Fruit fly (Drosophila melanogaster) whole organism, embryonic: ENCODE results near the gene Shaw.

ENCODE experiments used
- Atf3 ChIP-seq: fragments of 200-800 bp; sonication (Bioruptor generic); optimal IDR thresholded peaks from 3 replicates; lab custom pipeline; 2016; ENCODE audit warnings: missing biosample characterization, missing genetic modification characterization
- BEAF-32 ChIP-seq: fragments of 200-800 bp; sonication (Bioruptor generic); optimal IDR thresholded peaks from 3 replicates; lab custom pipeline; 2017; ENCODE audit warnings: missing biosample characterization, missing genetic modification characterization, mild to moderate bottlenecking, moderate library complexity, missing genetic modification reagents
- CG10979 ChIP-seq: fragments of 200-800 bp; sonication (Bioruptor generic); optimal IDR thresholded peaks from 2 replicates; lab custom pipeline; 2018; ENCODE audit warnings: missing biosample characterization, mild to moderate bottlenecking, missing genetic modification characterization, moderate library complexity
- CG11085 ChIP-seq: fragments of 200-800 bp; sonication (Bioruptor generic); IDR thresholded peaks from 2 replicates; pipeline ENCODE4 v1.3.6; 2022; ENCODE audit warnings: missing biosample characterization, missing genetic modification characterization
- CG11695 ChIP-seq: fragments of 200-800 bp; sonication (Bioruptor generic); IDR thresholded peaks from 3 replicates; pipeline ENCODE4 v1.3.6; 2022; ENCODE audit warnings: missing biosample characterization, missing genetic modification characterization
- CG11696 ChIP-seq: fragments of 200-800 bp; sonication (Bioruptor generic); IDR thresholded peaks from 2 replicates; pipeline ENCODE4 v1.3.6; 2022; ENCODE audit warnings: missing biosample characterization, missing genetic modification characterization
- CG14441 ChIP-seq: fragments of 200-800 bp; sonication (Bioruptor generic); IDR thresholded peaks from 2 replicates; pipeline ENCODE4 v1.3.6; 2022; ENCODE audit warnings: missing biosample characterization, missing genetic modification characterization
- CG16779 ChIP-seq: fragments of 200-800 bp; sonication (Bioruptor generic); IDR thresholded peaks from 2 replicates; pipeline ENCODE4 v1.3.6; 2022; ENCODE audit warnings: missing biosample characterization, missing genetic modification characterization
- CG16863 ChIP-seq: fragments of 200-800 bp; sonication (Bioruptor generic); optimal IDR thresholded peaks from 3 replicates; lab custom pipeline; 2016; ENCODE audit warnings: missing biosample characterization, missing genetic modification characterization
- CG17361 ChIP-seq: fragments of 200-800 bp; sonication (Bioruptor generic); IDR thresholded peaks from 3 replicates; pipeline ENCODE4 v1.3.6; 2022; ENCODE audit warnings: missing biosample characterization, missing genetic modification characterization
- CG17568 ChIP-seq: fragments of 200-800 bp; sonication (Bioruptor generic); optimal IDR thresholded peaks from 2 replicates; lab custom pipeline; 2018; ENCODE audit warnings: missing biosample characterization, mild to moderate bottlenecking, missing genetic modification characterization, moderate library complexity
- CG2116 ChIP-seq: fragments of 200-800 bp; sonication (Bioruptor generic); optimal IDR thresholded peaks from 3 replicates; lab custom pipeline; 2018; ENCODE audit warnings: missing biosample characterization, mild to moderate bottlenecking, missing genetic modification characterization
- CG2199 ChIP-seq: fragments of 200-800 bp; sonication (Bioruptor generic); IDR thresholded peaks from 3 replicates; pipeline ENCODE4 v1.3.6; 2022; ENCODE audit warnings: missing biosample characterization, missing genetic modification characterization
- CG30403 ChIP-seq: fragments of 200-800 bp; sonication (Bioruptor generic); optimal IDR thresholded peaks from 3 replicates; lab custom pipeline; 2016; ENCODE audit warnings: missing biosample characterization, missing genetic modification characterization
- CG34422 ChIP-seq: fragments of 200-800 bp; sonication (Bioruptor generic); IDR thresholded peaks from 3 replicates; pipeline ENCODE4 v1.3.6; 2022; ENCODE audit warnings: missing biosample characterization, missing genetic modification characterization
- CG43689 ChIP-seq: fragments of 200-800 bp; sonication (Bioruptor generic); IDR thresholded peaks from 2 replicates; pipeline ENCODE4 v1.3.6; 2022; ENCODE audit warnings: missing biosample characterization, missing genetic modification characterization
- CG4707 ChIP-seq: fragments of 200-800 bp; sonication (Bioruptor generic); optimal IDR thresholded peaks from 2 replicates; lab custom pipeline; 2018; ENCODE audit warnings: missing biosample characterization, mild to moderate bottlenecking, missing genetic modification characterization, moderate library complexity
- CG6854 ChIP-seq: fragments of 200-800 bp; sonication (Bioruptor generic); optimal IDR thresholded peaks from 3 replicates; lab custom pipeline; 2017; ENCODE audit warnings: missing biosample characterization, mild to moderate bottlenecking, missing genetic modification characterization
- CG7357 ChIP-seq: fragments of 200-800 bp; sonication (Bioruptor generic); IDR thresholded peaks from 3 replicates; pipeline ENCODE4 v1.3.6; 2022; ENCODE audit warnings: missing biosample characterization, missing genetic modification characterization
- CG8089 ChIP-seq: fragments of 200-800 bp; sonication (Bioruptor generic); optimal IDR thresholded peaks from 3 replicates; lab custom pipeline; 2016; ENCODE audit warnings: missing biosample characterization, missing genetic modification characterization
- CG8944 ChIP-seq: fragments of 200-800 bp; sonication (Bioruptor generic); optimal IDR thresholded peaks from 3 replicates; lab custom pipeline; 2016; ENCODE audit warnings: missing biosample characterization, missing genetic modification characterization
- CG9437 ChIP-seq: fragments of 200-800 bp; sonication (Bioruptor generic); optimal IDR thresholded peaks from 2 replicates; lab custom pipeline; 2018; ENCODE audit warnings: missing biosample characterization, mild to moderate bottlenecking, missing genetic modification characterization
- CG9727 ChIP-seq: fragments of 200-800 bp; sonication (Bioruptor generic); optimal IDR thresholded peaks from 3 replicates; lab custom pipeline; 2017; ENCODE audit warnings: missing biosample characterization, mild to moderate bottlenecking, missing genetic modification characterization
- Deaf1 ChIP-seq: fragments of 200-800 bp; optimal IDR thresholded peaks from 3 replicates; lab custom pipeline; 2019; ENCODE audit warnings: missing biosample characterization, mild to moderate bottlenecking, missing genetic modification characterization, moderate library complexity
- Doc2 ChIP-seq: fragments of 200-800 bp; sonication (Bioruptor generic); IDR thresholded peaks from 2 replicates; pipeline ENCODE4 v1.3.6; 2022; ENCODE audit warnings: missing biosample characterization, missing genetic modification characterization
- Dp ChIP-seq: fragments of 200-800 bp; sonication (Bioruptor generic); optimal IDR thresholded peaks from 2 replicates; lab custom pipeline; 2018; ENCODE audit warnings: missing biosample characterization, mild to moderate bottlenecking, missing genetic modification characterization, moderate library complexity
- E2f2 ChIP-seq: fragments of 200-800 bp; sonication (Bioruptor generic); IDR thresholded peaks from 2 replicates; pipeline ENCODE4 v1.3.6; 2022; ENCODE audit warnings: missing biosample characterization, missing genetic modification characterization
- Hmx ChIP-seq: fragments of 200-800 bp; sonication (Bioruptor generic); optimal IDR thresholded peaks from 2 replicates; lab custom pipeline; 2016; ENCODE audit warnings: missing biosample characterization, missing genetic modification characterization
- Lim3 ChIP-seq: fragments of 200-800 bp; sonication (Bioruptor generic); IDR thresholded peaks from 2 replicates; pipeline ENCODE4 v1.3.6; 2022; ENCODE audit warnings: missing biosample characterization, missing genetic modification characterization
- Med ChIP-seq: fragments of 200-800 bp; sonication (Bioruptor generic); peaks from one replicate; lab custom pipeline; 2016; ENCODE audit warnings: missing biosample characterization, missing genetic modification characterization, mild to moderate bottlenecking, inconsistent platforms, moderate library complexity
- Mes4 ChIP-seq: fragments of 200-800 bp; sonication (Bioruptor generic); optimal IDR thresholded peaks from 2 replicates; lab custom pipeline; 2016; ENCODE audit warnings: missing biosample characterization, missing genetic modification characterization
- NC2β ChIP-seq: fragments of 200-800 bp; sonication (Bioruptor generic); optimal IDR thresholded peaks from 2 replicates; lab custom pipeline; 2016; ENCODE audit warnings: missing biosample characterization, missing genetic modification characterization
- Rfx ChIP-seq: fragments of 200-800 bp; sonication (Bioruptor generic); IDR thresholded peaks from 2 replicates; pipeline ENCODE4 v1.3.6; 2022; ENCODE audit warnings: missing biosample characterization, missing genetic modification characterization
- Six4 ChIP-seq: fragments of 200-800 bp; sonication (Bioruptor generic); optimal IDR thresholded peaks from 2 replicates; lab custom pipeline; 2016; ENCODE audit warnings: missing biosample characterization, missing genetic modification characterization
- al ChIP-seq: fragments of 200-800 bp; sonication (Bioruptor generic); IDR thresholded peaks from 2 replicates; pipeline ENCODE4 v1.3.6; 2022; ENCODE audit warnings: missing biosample characterization, missing genetic modification characterization
- ato ChIP-seq: fragments of 200-800 bp; sonication (Bioruptor generic); IDR thresholded peaks from 2 replicates; pipeline ENCODE4 v1.3.6; 2022; ENCODE audit warnings: missing biosample characterization, missing genetic modification characterization; ENCODE audit not compliant: partially characterized antibody
- chif ChIP-seq, 2 experiments: fragments of 200-800 bp; sonication (Bioruptor generic); optimal IDR thresholded peaks; 3 replicates each; lab custom pipeline; 2016; ENCODE audit warnings: missing biosample characterization in 2 of 2, missing genetic modification characterization in 2 of 2
- disco-r ChIP-seq: fragments of 200-800 bp; sonication (Bioruptor generic); optimal IDR thresholded peaks from 2 replicates; lab custom pipeline; 2016; ENCODE audit warnings: missing biosample characterization, missing genetic modification characterization
- ems ChIP-seq: fragments of 200-800 bp; sonication (Bioruptor generic); optimal IDR thresholded peaks from 3 replicates; lab custom pipeline; 2016; ENCODE audit warnings: missing biosample characterization, missing genetic modification characterization
- esg ChIP-seq: fragments of 200-800 bp; sonication (Bioruptor generic); conservative IDR thresholded peaks from 2 replicates; pipeline ENCODE4 v1.3.6; 2022; ENCODE audit warnings: missing biosample characterization, missing genetic modification characterization
- ewg ChIP-seq: fragments of 200-800 bp; sonication (Bioruptor generic); optimal IDR thresholded peaks from 3 replicates; lab custom pipeline; 2017; ENCODE audit warnings: mild to moderate bottlenecking, missing biosample characterization, missing genetic modification reagents, missing genetic modification characterization
- gro ChIP-seq: fragments of 200-800 bp; sonication (Bioruptor generic); optimal IDR thresholded peaks from 2 replicates; lab custom pipeline; 2016; ENCODE audit warnings: missing biosample characterization, missing genetic modification characterization
- otp ChIP-seq: fragments of 200-800 bp; sonication (Bioruptor generic); IDR thresholded peaks from 3 replicates; pipeline ENCODE4, ENCODE4 v1.3.6; 2022; ENCODE audit warnings: missing biosample characterization, missing genetic modification characterization
- psq ChIP-seq: fragments of 200-800 bp; sonication (Bioruptor generic); optimal IDR thresholded peaks from 2 replicates; lab custom pipeline; 2017; ENCODE audit warnings: missing biosample characterization, missing genetic modification characterization
- pum ChIP-seq: fragments of 200-800 bp; sonication (Bioruptor generic); optimal IDR thresholded peaks from 2 replicates; lab custom pipeline; 2016; ENCODE audit warnings: missing biosample characterization, missing genetic modification characterization
- pzg ChIP-seq: fragments of 200-800 bp; sonication (Bioruptor generic); optimal IDR thresholded peaks from 3 replicates; lab custom pipeline; 2018; ENCODE audit warnings: missing biosample characterization, mild to moderate bottlenecking, missing genetic modification characterization, moderate library complexity
- run ChIP-seq: fragments of 200-800 bp; sonication (Bioruptor generic); optimal IDR thresholded peaks from 3 replicates; lab custom pipeline; 2018; ENCODE audit warnings: missing biosample characterization, mild to moderate bottlenecking, missing genetic modification characterization
- salm ChIP-seq: fragments of 200-800 bp; sonication (Bioruptor generic); optimal IDR thresholded peaks from 2 replicates; lab custom pipeline; 2018; ENCODE audit warnings: missing biosample characterization, mild to moderate bottlenecking, missing genetic modification characterization
- stwl ChIP-seq: fragments of 200-800 bp; sonication (Bioruptor generic); optimal IDR thresholded peaks from 3 replicates; lab custom pipeline; 2018; ENCODE audit warnings: missing biosample characterization, mild to moderate bottlenecking, missing genetic modification characterization, moderate library complexity

Shaw gene

dm6 chr2L:3717673-3718235 is at the start of gene Shaw, which contains the start of gene lectin-24A:
Shaw (plus strand) TSS chr2L:3718185.
lectin-24A (minus strand) TSS chr2L:3717773.
- TF ChIP-seq CG8944 (GFP tag; lab: Kevin White, UChicago) (no peak), Dp (peak; percentile 19), disco-r (GFP tag; lab: Kevin White, UChicago) (no peak), pum (no peak), CG9727 (GFP tag; lab: Kevin White, UChicago) (no peak), Med (GFP tag; lab: Kevin White, UChicago) (no peak), pzg (GFP tag; lab: Kevin White, UChicago) (peak; percentile 2), CG2116 (GFP tag; lab: Kevin White, UChicago) (peak; percentile 48), CG14441 (no peak), ato (GFP tag; lab: Robert Waterston, UW) (no peak), E2f2 (GFP tag; lab: Robert Waterston, UW) (peak; percentile 36; the same call in 1 of the 2 replicates), Mes4 (GFP tag; lab: Kevin White, UChicago) (no peak), CG2199 (no peak), Deaf1 (tag; lab: Kevin White, UChicago) (peak; percentile 73), psq (GFP tag; lab: Kevin White, UChicago) (peak; percentile 31), CG11695 (no peak), ewg (GFP tag; lab: Kevin White, UChicago) (peak; percentile 83), chif (GFP tag; optimal IDR thresholded peaks at IDR 0.05; lab: Kevin White, UChicago) (no peak), Rfx (GFP tag; lab: Robert Waterston, UW) (no peak), Hmx (GFP tag; lab: Kevin White, UChicago) (no peak), NC2β (no peak), BEAF-32 (GFP tag; lab: Kevin White, UChicago) (no peak)
- TF ChIP-seq, all 482 proteins: peak for 7

DNA sequence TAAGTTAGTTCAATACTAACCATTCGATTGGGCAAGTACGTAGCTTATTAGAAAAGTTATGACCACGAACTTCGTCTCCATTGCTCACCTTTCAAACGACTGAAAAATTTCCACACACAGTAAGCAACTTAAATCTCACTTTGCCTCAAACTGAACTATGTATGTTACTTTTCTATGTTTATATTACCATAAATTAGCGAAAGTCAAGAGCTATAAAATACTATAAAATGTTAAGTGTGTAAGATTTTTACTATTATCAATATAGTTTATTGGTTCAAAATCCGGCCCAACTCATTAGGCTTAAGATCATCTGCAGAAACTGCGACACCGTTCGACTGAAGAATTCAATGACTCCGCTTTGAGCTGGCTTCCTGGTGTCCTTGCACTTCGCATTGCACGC is 49.5 kb upstream of the Shaw start, which contains the start of gene Sfp24Ba:
Gene Sfp24Ba (minus strand): TSS at position 101 of the 400 bp plus-strand sequence.
- TF ChIP-seq run (tag; lab: Kevin White, UChicago) (no peak), gro (no peak), CG16779 (GFP tag; lab: Robert Waterston, UW) (no peak), CG43689 (GFP tag; lab: Robert Waterston, UW) (no peak), CG8089 (no peak), CG30403 (GFP tag; lab: Kevin White, UChicago) (no peak)

DNA sequence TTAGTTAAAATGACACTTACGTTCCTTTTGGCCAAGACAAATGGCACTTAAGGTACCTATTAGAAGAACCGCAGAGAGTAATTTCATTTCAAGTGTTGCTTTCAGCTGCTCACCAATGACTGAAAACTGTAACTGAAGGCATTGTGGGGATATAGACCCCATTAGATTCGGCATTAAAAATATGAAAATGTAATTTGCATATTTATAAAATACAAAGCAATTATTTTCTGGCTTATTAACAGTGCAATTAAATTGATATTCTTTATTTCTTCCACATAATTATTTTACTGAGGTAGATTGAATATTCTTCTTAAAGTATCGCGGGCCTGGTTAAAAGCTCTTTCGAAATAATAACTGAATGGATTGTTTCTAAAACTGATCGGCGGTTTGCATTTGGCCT is 49.0 kb upstream of the Shaw start, which contains the start of gene Sfp24Bd:
Gene Sfp24Bd (minus strand): TSS at position 101 of the 400 bp plus-strand sequence.
- TF ChIP-seq al: no peak
- no peak for TF ChIP-seq CG34422 (GFP tag; lab: Robert Waterston, UW)
- TF ChIP-seq CG16863 (GFP tag; lab: Kevin White, UChicago): no peak
- TF ChIP-seq ems: no peak
- TF ChIP-seq CG11085 (GFP tag; lab: Robert Waterston, UW): no peak
- TF ChIP-seq stwl: no peak
- no peak for TF ChIP-seq Atf3 (GFP tag; lab: Kevin White, UChicago)
- no peak for TF ChIP-seq CG17568

DNA sequence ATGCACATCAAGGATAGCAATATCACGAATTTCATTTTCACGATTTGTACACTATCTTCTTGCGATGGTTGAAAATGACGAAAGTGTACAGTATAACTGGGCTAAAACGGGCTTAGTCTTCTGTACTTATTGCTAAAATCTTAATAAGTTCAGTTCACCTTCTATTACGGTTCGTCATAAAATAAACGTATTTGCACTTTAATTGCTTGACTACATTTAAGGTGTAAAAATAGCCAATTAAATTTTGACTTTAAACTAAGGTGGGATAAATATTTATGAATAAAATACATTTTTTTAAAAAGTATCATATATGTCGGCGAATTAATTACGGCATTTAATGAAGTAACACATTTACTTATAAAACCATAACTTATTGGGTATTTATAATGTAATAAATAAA is 48.3 kb upstream of the Shaw start, which contains the start of gene Sfp24Bb:
Gene Sfp24Bb (minus strand): TSS at position 101 of the 400 bp plus-strand sequence.
- TF ChIP-seq Six4 (no peak), salm (tag; lab: Kevin White, UChicago) (no peak), esg (GFP tag; lab: Robert Waterston, UW) (no peak), CG17361 (GFP tag; lab: Robert Waterston, UW) (no peak), Doc2 (GFP tag; lab: Robert Waterston, UW) (no peak), CG7357 (GFP tag; lab: Robert Waterston, UW) (no peak), CG4707 (GFP tag; lab: Kevin White, UChicago) (no peak), CG11696 (GFP tag; lab: Robert Waterston, UW) (no peak), CG10979 (tag; lab: Kevin White, UChicago) (no peak), CG6854 (GFP tag; lab: Kevin White, UChicago) (no peak), CG9437 (GFP tag; lab: Kevin White, UChicago) (no peak), Lim3 (GFP tag; lab: Robert Waterston, UW) (no peak), otp (GFP tag; lab: Robert Waterston, UW) (no peak), E2f2 (GFP tag; lab: Robert Waterston, UW) (no peak)
